Worm (Caenorhabditis elegans): ENCODE results near the gene irg-7.
A peak's percentile ranks its signal among the peaks of the same experiment; 100 is the strongest.

Gene irg-7

DNA sequence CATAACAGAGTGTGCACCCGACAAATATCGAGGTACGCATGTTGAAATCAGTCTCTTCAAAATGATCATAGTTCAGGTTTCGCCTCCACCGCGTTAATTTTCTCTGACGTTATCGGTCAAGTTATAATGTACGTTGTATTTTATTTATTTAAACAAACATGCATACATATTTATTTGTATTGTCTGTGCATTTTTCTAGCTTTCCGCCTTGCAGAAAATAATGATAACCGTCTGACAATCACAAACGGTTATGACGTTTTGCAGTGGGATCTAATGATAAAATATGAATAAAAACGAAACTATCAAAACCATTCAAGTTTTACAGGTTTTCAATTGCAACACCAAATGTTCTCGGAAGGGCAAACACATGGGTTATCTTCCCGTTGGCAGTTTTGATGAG is 39.8 kb upstream of the irg-7 start:
- TF ChIP-seq F13H6.1 (tag; optimal IDR thresholded peaks at IDR 0.05) = peak; percentile 13
- TF ChIP-seq fos-1 (tag; optimal IDR thresholded peaks at IDR 0.05) = peak; percentile 47
- no peak for TF ChIP-seq ZK546.5 (tag; optimal IDR thresholded peaks at IDR 0.05)
- TF ChIP-seq sma-9 (GFP tag; optimal IDR thresholded peaks at IDR 0.05) = peak; percentile 36
- no peak for TF ChIP-seq sma-9 (tag; optimal IDR thresholded peaks at IDR 0.05)

DNA sequence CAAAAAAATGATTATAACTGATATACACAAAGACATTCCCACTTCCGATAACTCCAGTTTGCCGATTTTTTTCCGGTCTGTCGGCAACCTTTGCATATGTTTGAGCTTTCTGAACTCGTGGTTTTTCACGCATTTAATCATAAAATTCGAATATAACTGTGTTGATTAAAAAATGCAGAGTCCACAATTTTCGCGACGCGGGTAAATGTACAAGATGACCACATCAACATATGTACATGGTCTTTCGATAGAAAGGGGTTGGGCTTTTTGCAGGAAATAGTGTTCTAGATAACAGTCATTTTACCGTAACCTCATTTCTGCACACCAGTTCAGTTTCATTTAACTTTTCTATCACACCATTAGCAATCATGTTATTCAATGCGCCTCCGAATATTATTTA is 38.9 kb upstream of the irg-7 start, which contains the start of gene K09C4.5:
TSS of gene K09C4.5 (plus strand) at position 326 of the 400 bp plus-strand sequence.
- TF ChIP-seq fos-1 (tag; optimal IDR thresholded peaks at IDR 0.05) (peak; percentile 17), dmd-4 (tag; optimal IDR thresholded peaks at IDR 0.05) (no peak)

DNA sequence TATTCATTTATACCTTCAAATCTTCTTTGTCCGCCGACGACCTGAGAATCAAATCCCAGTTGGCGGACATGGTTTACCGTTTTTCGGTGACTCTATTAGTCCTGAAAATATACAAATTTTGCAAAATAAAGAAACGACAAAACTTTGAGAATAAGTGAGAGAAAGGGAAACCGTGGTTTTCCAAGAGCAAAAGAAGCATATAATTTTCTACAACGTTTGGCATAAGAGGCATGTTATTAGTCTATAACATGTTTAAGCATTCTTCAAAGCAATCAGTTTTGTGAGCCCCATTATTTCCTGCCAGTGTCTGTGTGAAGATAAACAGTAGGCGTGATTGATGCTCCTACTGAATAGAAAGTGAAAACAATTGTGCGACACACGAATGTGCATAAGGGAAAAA is 36.7 kb upstream of the irg-7 start, which contains the start of gene K09C4.10:
TSS of gene K09C4.10 (minus strand) at position 101 of the 400 bp plus-strand sequence.
- TF ChIP-seq ztf-1 (GFP tag; conservative IDR thresholded peaks at IDR 0.05) = no peak
- no peak for TF ChIP-seq unc-39 (tag; optimal IDR thresholded peaks at IDR 0.05)
- no peak for TF ChIP-seq ZK546.5 (tag; optimal IDR thresholded peaks at IDR 0.05)
- TF ChIP-seq skn-1 (tag; optimal IDR thresholded peaks at IDR 0.05) = no peak
- no peak for TF ChIP-seq nhr-21 (tag; optimal IDR thresholded peaks at IDR 0.05)
- no peak for TF ChIP-seq mdl-1 (tag; optimal IDR thresholded peaks at IDR 0.05)
- no peak for TF ChIP-seq dmd-4 (tag; optimal IDR thresholded peaks at IDR 0.05)
- no peak for TF ChIP-seq elt-3 (tag; optimal IDR thresholded peaks at IDR 0.05)
- no peak for TF ChIP-seq unc-55 (GFP tag; optimal IDR thresholded peaks at IDR 0.05)
- no peak for TF ChIP-seq aly-2 (tag; optimal IDR thresholded peaks at IDR 0.05)
- no peak for TF ChIP-seq alr-1 (tag; optimal IDR thresholded peaks at IDR 0.05)
- TF ChIP-seq mbf-1 (tag; optimal IDR thresholded peaks at IDR 0.05) = no peak
- TF ChIP-seq nhr-12 (tag; optimal IDR thresholded peaks at IDR 0.05) = no peak
- no peak for TF ChIP-seq crh-2 (tag; optimal IDR thresholded peaks at IDR 0.05)
- no peak for TF ChIP-seq sma-9 (GFP tag; optimal IDR thresholded peaks at IDR 0.05)
- TF ChIP-seq sma-9 (tag; optimal IDR thresholded peaks at IDR 0.05) = no peak

DNA sequence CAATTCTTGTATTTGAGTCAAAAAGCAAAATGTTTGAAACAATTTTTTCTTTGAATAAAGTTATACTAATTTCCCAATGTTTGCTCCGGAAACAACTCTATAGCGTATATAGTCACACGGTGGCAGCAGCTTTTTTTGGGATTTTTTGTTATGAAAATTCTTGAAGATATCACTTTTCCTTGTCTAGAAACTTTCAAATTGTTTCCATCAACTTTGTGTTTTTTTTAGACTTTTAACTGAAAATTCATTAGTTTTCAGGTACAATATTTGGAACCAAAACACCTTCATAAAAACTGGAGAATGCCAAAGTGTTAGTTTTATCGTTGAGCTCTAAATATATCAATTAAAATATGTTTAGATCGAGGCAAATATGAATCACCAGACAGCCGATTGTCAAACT is 29.1 kb upstream of the irg-7 start, which contains the start of gene K09C4.7:
TSS of gene K09C4.7 (plus strand) at position 301 of the 400 bp plus-strand sequence.
- TF ChIP-seq mab-5 (tag; optimal IDR thresholded peaks at IDR 0.05) (no peak), elt-3 (tag; optimal IDR thresholded peaks at IDR 0.05) (no peak), lin-39 (tag; optimal IDR thresholded peaks at IDR 0.05) (no peak), nhr-11 (tag; optimal IDR thresholded peaks at IDR 0.05) (no peak), unc-55 (GFP tag; optimal IDR thresholded peaks at IDR 0.05) (no peak), nhr-129 (tag; optimal IDR thresholded peaks at IDR 0.05) (no peak), nhr-237 (tag; optimal IDR thresholded peaks at IDR 0.05) (no peak), ztf-11 (tag; optimal IDR thresholded peaks at IDR 0.05) (no peak)

DNA sequence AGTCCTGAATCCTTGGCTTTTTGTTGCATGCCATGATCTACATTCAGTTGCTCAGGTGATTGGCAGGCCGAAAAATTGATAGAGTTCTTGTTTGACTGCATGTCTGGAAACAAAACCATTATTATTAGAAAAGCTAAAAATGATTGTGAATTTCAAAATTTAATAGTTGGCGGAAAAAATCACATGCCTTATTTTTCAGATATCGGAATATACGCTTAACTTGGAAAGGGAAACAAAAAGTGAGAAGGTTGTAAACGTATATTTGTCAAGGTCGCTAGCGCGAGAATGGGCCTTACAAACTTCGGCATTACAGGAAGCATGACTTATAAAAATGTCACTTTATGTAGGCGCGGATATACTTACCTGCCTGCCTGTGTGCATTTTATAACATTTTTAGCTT is 28.2 kb upstream of the irg-7 start, which contains the start of gene K09C4.9:
TSS of gene K09C4.9 (minus strand) at position 101 of the 400 bp plus-strand sequence.
- no peak for TF ChIP-seq skn-1 (tag; optimal IDR thresholded peaks at IDR 0.05)
- TF ChIP-seq lin-11 (tag; optimal IDR thresholded peaks at IDR 0.05) = no peak
- no peak for TF ChIP-seq nhr-6 (tag; optimal IDR thresholded peaks at IDR 0.05)
- TF ChIP-seq elt-1 (tag; optimal IDR thresholded peaks at IDR 0.05) = no peak
- no peak for TF ChIP-seq lsy-2 (tag; optimal IDR thresholded peaks at IDR 0.05)
- TF ChIP-seq C34F6.9 (tag; optimal IDR thresholded peaks at IDR 0.05) = no peak
- TF ChIP-seq lin-39 (tag; optimal IDR thresholded peaks at IDR 0.05) = no peak
- no peak for TF ChIP-seq nhr-23 (tag; optimal IDR thresholded peaks at IDR 0.05)
- TF ChIP-seq gmeb-1 (tag; optimal IDR thresholded peaks at IDR 0.05) = no peak
- TF ChIP-seq alr-1 (tag; optimal IDR thresholded peaks at IDR 0.05) = no peak
- no peak for TF ChIP-seq ztf-11 (tag; optimal IDR thresholded peaks at IDR 0.05)
- no peak for TF ChIP-seq egl-27 (tag; optimal IDR thresholded peaks at IDR 0.05)
- TF ChIP-seq ama-1 (optimal IDR thresholded peaks at IDR 0.05) = no peak
- TF ChIP-seq elt-3 (tag; optimal IDR thresholded peaks at IDR 0.05) = no peak
- no peak for TF ChIP-seq unc-62 (GFP tag; optimal IDR thresholded peaks at IDR 0.05)
- no peak for TF ChIP-seq mbf-1 (tag; optimal IDR thresholded peaks at IDR 0.05)
- no peak for TF ChIP-seq sem-4 (tag; optimal IDR thresholded peaks at IDR 0.05)
- no peak for TF ChIP-seq blmp-1 (tag; optimal IDR thresholded peaks at IDR 0.05; ENCODE audit: insufficient read depth)
- TF ChIP-seq mdl-1 (tag; optimal IDR thresholded peaks at IDR 0.05) = no peak
- TF ChIP-seq ceh-16 (tag; optimal IDR thresholded peaks at IDR 0.05) = no peak

All from whole organism, L2 larva.